Worm (Caenorhabditis elegans) whole organism, midembryonic: ENCODE data around the gene col-115.

ENCODE experiments used
- T22C8.4 ChIP-seq: fragments of 200-800 bp; sonication (Bioruptor generic); IDR thresholded peaks from 2 replicates; pipeline ENCODE4 v1.3.6; 2022; ENCODE audit warnings: missing genetic modification characterization, missing compliant biosample characterization
- cog-1 ChIP-seq: sonication (generic microtip); optimal IDR thresholded peaks from 2 replicates; lab custom pipeline; 2016; ENCODE audit warnings: missing genetic modification characterization, missing compliant biosample characterization
- flt-1 ChIP-seq: fragments of 200-800 bp; sonication (Bioruptor generic); IDR thresholded peaks from 2 replicates; pipeline ENCODE4 v1.3.6; 2022; ENCODE audit warnings: missing genetic modification characterization, missing compliant biosample characterization
- klf-2 ChIP-seq: fragments of 200-800 bp; sonication (Bioruptor generic); conservative IDR thresholded peaks from 2 replicates; pipeline ENCODE4 v1.3.6; 2022; ENCODE audit warnings: missing genetic modification reagents, missing genetic modification characterization, missing compliant biosample characterization
- med-1 ChIP-seq: sonication (generic microtip); optimal IDR thresholded peaks from 2 replicates; lab custom pipeline; 2017; ENCODE audit warnings: missing genetic modification characterization, mild to moderate bottlenecking, missing compliant biosample characterization, antibody characterized with exemption, missing genetic modification reagents; ENCODE audit not compliant: insufficient read depth
- ref-1 ChIP-seq: fragments of 200-800 bp; sonication (Bioruptor generic); conservative IDR thresholded peaks from 2 replicates; pipeline ENCODE4 v1.3.6; 2022; ENCODE audit warnings: missing genetic modification reagents, missing genetic modification characterization, missing compliant biosample characterization
- tab-1 ChIP-seq: fragments of 200-800 bp; sonication (Bioruptor generic); IDR thresholded peaks from 2 replicates; pipeline ENCODE4 v1.3.6; 2022; ENCODE audit warnings: missing genetic modification characterization, missing compliant biosample characterization
- ztf-23 ChIP-seq: fragments of 200-800 bp; sonication (Bioruptor generic); IDR thresholded peaks from 2 replicates; pipeline ENCODE4 v1.3.6; 2022; ENCODE audit warnings: missing genetic modification reagents, missing genetic modification characterization, missing compliant biosample characterization
- ztf-29 ChIP-seq: fragments of 200-800 bp; sonication (Bioruptor generic); IDR thresholded peaks from 2 replicates; pipeline ENCODE4 v1.3.6; 2022; ENCODE audit warnings: missing genetic modification reagents, missing genetic modification characterization, missing compliant biosample characterization

DNA sequence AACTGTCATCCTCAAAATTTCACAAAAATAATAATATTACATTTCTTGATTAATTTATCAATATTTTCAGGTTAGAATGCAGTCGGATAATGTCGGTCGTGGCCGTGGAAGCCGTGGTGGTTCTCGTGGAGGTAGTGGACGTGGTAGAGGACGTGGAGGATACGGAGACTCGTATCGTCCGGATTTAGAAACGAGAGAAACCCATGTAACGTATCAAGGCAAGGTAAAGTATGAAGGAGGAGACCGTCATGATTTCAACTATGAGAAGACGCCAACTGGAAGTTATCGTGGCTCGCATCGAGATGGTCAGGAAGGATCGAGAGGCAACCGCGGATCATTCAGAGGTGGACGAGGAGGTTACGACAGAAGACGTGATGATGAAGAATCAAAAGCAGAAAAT lies 31.0 kb upstream of the col-115 start, which contains the start of gene frpr-10:
- no peak for TF ChIP-seq tab-1 (GFP tag; lab: Robert Waterston, UW)
- TF ChIP-seq cog-1 (tag; lab: Kevin White, UChicago): no peak
- TF ChIP-seq med-1: no peak
- TF ChIP-seq T22C8.4 (GFP tag; lab: Robert Waterston, UW): no peak
- no peak for TF ChIP-seq flt-1 (GFP tag; lab: Robert Waterston, UW)
- TF ChIP-seq klf-2 (GFP tag; lab: Robert Waterston, UW): no peak
- TF ChIP-seq ref-1 (GFP tag; lab: Robert Waterston, UW): no peak
- TF ChIP-seq ztf-29 (GFP tag; lab: Robert Waterston, UW): no peak
- TF ChIP-seq ztf-23 (GFP tag; lab: Robert Waterston, UW): no peak
